Fruit fly (Drosophila melanogaster) whole organism, pupa: Measurements from ENCODE around the gene dgt6.

Experiments
- CG10348 ChIP-seq: fragments of 200-800 bp; sonication (Bioruptor generic); IDR thresholded peaks from 2 replicates; pipeline ENCODE4 v1.3.6; 2022; ENCODE audit warnings: missing biosample characterization, missing genetic modification characterization
- CG12605 ChIP-seq: fragments of 200-800 bp; sonication (Bioruptor generic); IDR thresholded peaks from 2 replicates; pipeline ENCODE4 v1.3.6; 2022; ENCODE audit warnings: missing biosample characterization, missing genetic modification characterization
- CG13204 ChIP-seq: fragments of 200-800 bp; sonication (Bioruptor generic); optimal IDR thresholded peaks from 2 replicates; lab custom pipeline; 2018; ENCODE audit warnings: missing biosample characterization, mild to moderate bottlenecking, missing genetic modification characterization, moderate library complexity
- CG14655 ChIP-seq: fragments of 200-800 bp; sonication (Bioruptor generic); optimal IDR thresholded peaks from 3 replicates; lab custom pipeline; 2017; ENCODE audit warnings: mild to moderate bottlenecking, missing biosample characterization, missing genetic modification reagents, missing genetic modification characterization
- CG15710 ChIP-seq: fragments of 200-800 bp; sonication (Bioruptor generic); optimal IDR thresholded peaks from 2 replicates; lab custom pipeline; 2018; ENCODE audit warnings: missing biosample characterization, mild to moderate bottlenecking, missing genetic modification characterization, moderate library complexity
- CG17806 ChIP-seq: fragments of 200-800 bp; sonication (Bioruptor generic); optimal IDR thresholded peaks from 2 replicates; lab custom pipeline; 2018; ENCODE audit warnings: missing biosample characterization, mild to moderate bottlenecking, missing genetic modification characterization, moderate library complexity
- CG32121 ChIP-seq: fragments of 200-800 bp; sonication (Bioruptor generic); IDR thresholded peaks from 2 replicates; pipeline ENCODE4 v1.3.6; 2022; ENCODE audit warnings: missing biosample characterization, missing genetic modification characterization
- CG34367 ChIP-seq: fragments of 200-800 bp; sonication (Bioruptor generic); optimal IDR thresholded peaks from 2 replicates; lab custom pipeline; 2018; ENCODE audit warnings: missing biosample characterization, mild to moderate bottlenecking, missing genetic modification characterization
- CG4496 ChIP-seq: fragments of 200-800 bp; sonication (Bioruptor generic); IDR thresholded peaks from 3 replicates; pipeline ENCODE4 v1.3.6; 2022; ENCODE audit warnings: missing biosample characterization, missing genetic modification characterization
- CG8159 ChIP-seq: fragments of 200-800 bp; sonication (Bioruptor generic); optimal IDR thresholded peaks from 3 replicates; lab custom pipeline; 2018; ENCODE audit warnings: missing biosample characterization, mild to moderate bottlenecking, missing genetic modification characterization, moderate library complexity
- CG8301 ChIP-seq: fragments of 200-800 bp; sonication (Bioruptor generic); optimal IDR thresholded peaks from 2 replicates; lab custom pipeline; 2018; ENCODE audit warnings: missing biosample characterization, mild to moderate bottlenecking, missing genetic modification characterization
- CG9948 ChIP-seq: fragments of 200-800 bp; sonication (Bioruptor generic); optimal IDR thresholded peaks from 2 replicates; lab custom pipeline; 2018; ENCODE audit warnings: missing biosample characterization, mild to moderate bottlenecking, missing genetic modification characterization, moderate library complexity
- D1 ChIP-seq: fragments of 200-800 bp; sonication (Bioruptor generic); optimal IDR thresholded peaks from 2 replicates; lab custom pipeline; 2018; ENCODE audit warnings: missing biosample characterization, mild to moderate bottlenecking, missing genetic modification characterization, moderate library complexity
- EcR ChIP-seq: fragments of 200-800 bp; sonication (Bioruptor generic); optimal IDR thresholded peaks from 3 replicates; lab custom pipeline; 2019; ENCODE audit warnings: missing biosample characterization, missing genetic modification characterization, mild to moderate bottlenecking, moderate library complexity, missing genetic modification reagents
- Ets98B ChIP-seq: fragments of 200-800 bp; sonication (Bioruptor generic); IDR thresholded peaks from 2 replicates; pipeline ENCODE4 v1.3.6; 2022; ENCODE audit warnings: missing biosample characterization, missing genetic modification characterization
- Pif1A ChIP-seq: fragments of 200-800 bp; sonication (Bioruptor generic); optimal IDR thresholded peaks from 3 replicates; lab custom pipeline; 2016; ENCODE audit warnings: missing biosample characterization, missing genetic modification characterization
- Pif1B ChIP-seq: fragments of 200-800 bp; sonication (Bioruptor generic); optimal IDR thresholded peaks from 3 replicates; lab custom pipeline; 2016; ENCODE audit warnings: missing biosample characterization, missing genetic modification characterization
- Snoo ChIP-seq: fragments of 200-800 bp; sonication (Bioruptor generic); optimal IDR thresholded peaks from 3 replicates; lab custom pipeline; 2017; ENCODE audit warnings: missing biosample characterization, mild to moderate bottlenecking, missing genetic modification characterization, inconsistent platforms
- fd96Ca ChIP-seq: fragments of 200-800 bp; sonication (Bioruptor generic); IDR thresholded peaks from 3 replicates; pipeline ENCODE4 v1.3.6; 2022; ENCODE audit warnings: missing biosample characterization, missing genetic modification characterization
- gl ChIP-seq: fragments of 200-800 bp; sonication (Bioruptor generic); optimal IDR thresholded peaks from 2 replicates; lab custom pipeline; 2018; ENCODE audit warnings: missing biosample characterization, mild to moderate bottlenecking, missing genetic modification characterization
- rn ChIP-seq: fragments of 200-800 bp; sonication (Bioruptor generic); IDR thresholded peaks from 2 replicates; pipeline ENCODE4 v1.3.6; 2022; ENCODE audit warnings: missing biosample characterization, missing genetic modification characterization

The dgt6 gene

DNA sequence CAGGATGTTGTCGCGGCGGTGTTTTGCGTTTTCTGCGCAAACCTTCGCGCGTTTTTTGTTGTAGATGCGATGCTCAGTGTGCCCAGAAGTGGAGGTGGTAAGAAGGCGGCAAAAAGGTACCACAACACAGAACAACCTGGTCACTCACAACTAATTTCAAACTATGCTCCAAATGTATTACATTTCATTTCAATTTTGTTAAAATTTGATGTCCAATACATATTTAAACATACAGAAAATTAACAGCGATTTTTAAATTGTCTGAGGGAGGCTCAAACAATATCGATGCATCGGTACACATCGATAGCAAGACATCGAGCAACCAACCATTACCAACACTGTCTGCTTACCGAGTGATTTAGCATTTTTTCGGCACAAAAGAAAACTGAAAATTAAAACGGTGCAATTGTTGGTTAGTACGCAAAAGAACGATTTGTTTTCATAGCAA, 22.4 kb upstream of the dgt6 start, which contains the start of the genes Slbp and Rpn2:
Slbp (minus strand) TSS at position 70 of the 448 bp plus-strand sequence.
Rpn2 (plus strand) TSS at position 328 of the 448 bp plus-strand sequence.
- TF ChIP-seq CG17806 (tag; lab: Kevin White, UChicago) (no peak), fd96Ca (GFP tag; lab: Robert Waterston, UW) (no peak), CG14655 (GFP tag; lab: Kevin White, UChicago) (no peak), CG12605 (GFP tag; lab: Robert Waterston, UW) (no peak), CG32121 (no peak), gl (tag; lab: Kevin White, UChicago) (no peak), CG13204 (no peak), D1 (no peak), rn (GFP tag; lab: Robert Waterston, UW) (no peak), Pif1B (GFP tag; lab: Kevin White, UChicago) (no peak), Pif1A (GFP tag; lab: Kevin White, UChicago) (no peak), Snoo (peak; percentile 23), CG8159 (tag; lab: Kevin White, UChicago) (peak; percentile 24), CG10348 (GFP tag; lab: Robert Waterston, UW) (no peak), Ets98B (GFP tag; lab: Robert Waterston, UW) (no peak), CG15710 (peak; percentile 28)
- TF ChIP-seq, all 21 proteins: peak for 3

DNA sequence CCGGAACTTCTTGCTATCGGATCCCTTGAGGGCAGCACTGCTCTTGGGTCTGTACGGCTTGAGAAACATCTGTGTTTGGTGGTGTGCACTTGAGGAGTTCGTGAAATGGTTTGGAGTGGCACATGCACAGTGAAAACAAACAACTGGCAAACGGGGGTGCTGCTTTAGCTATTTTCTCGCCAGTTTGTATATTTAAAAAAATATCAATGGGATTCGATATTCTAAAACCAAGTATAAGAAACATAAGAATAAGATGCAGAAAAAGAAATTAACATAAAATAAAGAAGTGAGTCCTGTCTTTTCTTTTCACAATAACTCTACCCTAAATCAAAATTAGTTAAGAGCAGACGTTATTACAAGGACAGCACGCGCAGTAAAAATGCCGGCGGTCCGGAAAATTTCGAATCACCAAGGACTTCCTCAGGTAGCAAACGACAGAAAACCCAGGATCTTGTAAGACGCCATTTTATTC, 20.9 kb upstream of the dgt6 start, which contains the start of gene eIF2D:
eIF2D (minus strand) TSS at position 174 of the 472 bp plus-strand sequence.
- TF ChIP-seq CG12605 (GFP tag; lab: Robert Waterston, UW) (peak; percentile 66), Snoo (peak; percentile 49), D1 (no peak), CG32121 (peak; percentile 50), Pif1A (GFP tag; lab: Kevin White, UChicago) (no peak), Pif1B (GFP tag; lab: Kevin White, UChicago) (no peak), CG8159 (tag; lab: Kevin White, UChicago) (peak; percentile 59), CG9948 (peak; percentile 20), CG10348 (GFP tag; lab: Robert Waterston, UW) (no peak), CG17806 (tag; lab: Kevin White, UChicago) (peak; percentile 49), CG4496 (GFP tag; lab: Robert Waterston, UW) (peak; percentile 68; the same call in 2 of the 3 replicates), CG34367 (tag; lab: Kevin White, UChicago) (peak; percentile 28), Ets98B (GFP tag; lab: Robert Waterston, UW) (peak; percentile 73), rn (GFP tag; lab: Robert Waterston, UW) (no peak), CG8301 (tag; lab: Kevin White, UChicago) (peak; percentile 61), CG15710 (peak; percentile 42), fd96Ca (GFP tag; lab: Robert Waterston, UW) (peak; percentile 52; the same call in 1 of the 3 replicates)

DNA sequence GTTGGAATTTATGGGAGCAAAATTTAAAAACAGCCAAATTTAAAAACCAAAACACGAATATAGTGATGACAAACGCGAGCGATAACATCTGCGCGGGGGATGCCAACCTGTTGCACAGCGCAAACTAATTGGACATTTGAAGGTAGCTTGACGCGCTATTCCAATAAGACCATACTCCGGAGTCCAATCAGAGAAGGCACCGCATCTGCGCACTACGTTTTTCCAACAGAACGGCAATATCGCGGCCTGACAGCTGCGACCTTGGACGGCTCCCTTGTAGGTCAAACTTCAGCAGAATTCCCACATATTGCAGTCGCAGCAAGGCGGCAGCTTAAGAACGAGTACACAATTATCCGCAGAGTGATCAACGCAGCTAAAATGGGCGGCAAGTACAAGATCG, 17.3 kb upstream of the dgt6 start, which contains the start of the genes CG11882 and Pglym78:
CG11882 (minus strand) TSS at position 101 of the 400 bp plus-strand sequence.
Pglym78 (plus strand) TSS at position 177 of the 400 bp plus-strand sequence.
- TF ChIP-seq CG32121 (peak; percentile 55), CG15710 (peak; percentile 6), CG8159 (tag; lab: Kevin White, UChicago) (no peak), Snoo (peak; percentile 37), Pif1A (GFP tag; lab: Kevin White, UChicago) (no peak), Ets98B (GFP tag; lab: Robert Waterston, UW) (0 out of 2 replicates have a peak, but pooled peaks have one; percentile 7), CG34367 (tag; lab: Kevin White, UChicago) (no peak), EcR (GFP tag; lab: Kevin White, UChicago) (peak; percentile 67), CG12605 (GFP tag; lab: Robert Waterston, UW) (peak; percentile 54; the same call in 1 of the 2 replicates), CG4496 (GFP tag; lab: Robert Waterston, UW) (peak; percentile 59; the same call in 2 of the 3 replicates)

DNA sequence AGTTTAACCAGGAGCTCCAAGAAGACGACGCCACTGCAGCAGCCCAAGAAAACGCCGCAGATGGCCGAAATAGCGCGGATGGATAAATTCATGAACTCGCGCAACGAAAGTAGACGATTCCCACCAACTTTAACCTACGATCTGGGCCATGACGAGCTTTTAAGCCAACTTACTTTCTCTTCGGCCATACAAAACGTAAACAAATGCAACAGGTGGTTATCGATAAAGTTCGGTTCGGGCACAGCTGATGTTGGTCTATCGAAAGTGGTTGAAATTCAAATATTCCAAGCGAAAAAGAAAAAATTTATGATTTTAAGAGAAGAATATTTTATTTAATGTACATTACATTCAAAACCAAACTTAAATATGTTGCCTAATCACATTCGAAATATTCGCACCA, 15.9 kb upstream of the dgt6 start, which contains the start of gene CG14511:
CG14511 (minus strand) TSS at position 184 of the 400 bp plus-strand sequence.
- TF ChIP-seq CG12605 (GFP tag; lab: Robert Waterston, UW) (peak; percentile 40; the same call in 1 of the 2 replicates), Pif1A (GFP tag; lab: Kevin White, UChicago) (no peak)

DNA sequence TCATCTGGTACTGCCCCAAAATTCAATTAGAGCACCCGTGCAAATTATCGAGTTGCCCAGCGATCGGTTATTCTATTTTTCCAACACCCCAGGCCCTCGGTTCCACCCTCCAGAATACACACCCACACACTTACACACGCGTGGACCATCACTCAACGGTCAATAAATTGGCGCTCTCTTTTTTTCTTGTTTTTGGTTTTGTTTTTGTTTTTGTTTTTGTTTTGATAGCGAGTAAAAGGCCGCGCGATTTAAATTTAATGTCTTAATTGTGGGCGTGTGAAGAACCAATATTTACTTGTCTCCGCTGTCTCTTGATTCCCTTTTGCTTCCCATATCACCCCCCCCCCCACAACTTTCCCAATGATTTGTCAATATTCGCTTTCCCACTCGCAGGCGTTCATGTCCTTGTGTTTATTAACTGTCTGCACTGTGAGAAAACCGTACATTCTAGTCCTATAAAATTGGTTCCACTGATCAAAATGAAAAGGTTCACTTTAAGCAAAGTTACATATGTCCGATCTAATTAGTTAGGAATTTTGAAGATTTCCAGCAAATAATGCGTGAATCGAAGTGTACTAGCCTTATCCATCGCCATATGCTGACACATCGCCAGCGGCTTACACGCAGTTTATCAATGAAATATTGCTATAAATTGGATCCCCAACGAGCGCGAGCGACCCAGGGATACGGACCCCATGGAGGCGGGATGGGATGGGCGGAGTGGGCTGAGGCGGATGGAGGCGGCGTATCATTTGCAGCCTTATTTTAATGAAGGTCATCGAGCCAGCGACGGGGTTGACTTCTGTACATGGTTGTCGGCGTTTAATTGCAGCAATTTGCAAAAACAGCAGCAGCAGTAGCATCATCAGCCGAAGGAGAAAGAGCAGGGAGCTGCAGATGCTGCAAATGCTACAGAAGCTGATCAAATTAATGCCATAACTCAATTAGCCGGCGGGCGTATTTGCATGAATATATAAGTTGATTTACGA, 9.3 kb upstream of the dgt6 start:
- TF ChIP-seq gl (tag; lab: Kevin White, UChicago) (peak; percentile 19), Snoo (no peak), CG8159 (tag; lab: Kevin White, UChicago) (peak; percentile 69), CG17806 (tag; lab: Kevin White, UChicago) (peak; percentile 51), EcR (GFP tag; lab: Kevin White, UChicago) (peak; percentile 37), fd96Ca (GFP tag; lab: Robert Waterston, UW) (0 out of 3 replicates have a peak, but pooled peaks have one; percentile 5), CG10348 (GFP tag; lab: Robert Waterston, UW) (no peak), CG8301 (tag; lab: Kevin White, UChicago) (peak; percentile 1)
